Worm (Caenorhabditis elegans) whole organism, early embryonic: ENCODE measurements around the gene mvb-12.

ENCODE experiments used
- B0310.2 ChIP-seq: sonication (generic microtip); optimal IDR thresholded peaks from 2 replicates; lab custom pipeline; 2016; ENCODE audit warnings: mild to moderate bottlenecking, missing genetic modification characterization, missing compliant biosample characterization
- F13C5.2 ChIP-seq: sonication (generic microtip); optimal IDR thresholded peaks from 2 replicates; lab custom pipeline; 2017; ENCODE audit warnings: mild to moderate bottlenecking, missing genetic modification characterization, inconsistent platforms, missing compliant biosample characterization
- aly-1 ChIP-seq: sonication (generic microtip); optimal IDR thresholded peaks from 2 replicates; lab custom pipeline; 2016; ENCODE audit warnings: missing genetic modification characterization, missing compliant biosample characterization
- ama-1 ChIP-seq: fragments of 150-350 bp; optimal IDR thresholded peaks from 2 replicates; lab custom pipeline; 2014
- ceh-13 ChIP-seq: fragments of 200-800 bp; sonication (Bioruptor generic); optimal IDR thresholded peaks from 2 replicates; lab custom pipeline; 2018; ENCODE audit warnings: mild to moderate bottlenecking, missing genetic modification characterization, missing compliant biosample characterization
- ceh-36 ChIP-seq: sonication (generic microtip); optimal IDR thresholded peaks from 2 replicates; lab custom pipeline; 2016; ENCODE audit warnings: missing genetic modification characterization, inconsistent platforms, missing compliant biosample characterization
- ets-7 ChIP-seq: sonication (generic microtip); optimal IDR thresholded peaks from 2 replicates; lab custom pipeline; 2016; ENCODE audit warnings: missing genotype, missing genetic modification characterization, missing compliant biosample characterization
- flt-1 ChIP-seq: fragments of 200-800 bp; sonication (Bioruptor generic); IDR thresholded peaks from 2 replicates; pipeline ENCODE4 v1.3.6; 2022; ENCODE audit warnings: missing genetic modification characterization, missing compliant biosample characterization
- hmbx-1 ChIP-seq: sonication (generic microtip); optimal IDR thresholded peaks from 2 replicates; lab custom pipeline; 2016; ENCODE audit warnings: mild to moderate bottlenecking, missing genetic modification characterization, missing compliant biosample characterization
- hmg-4 ChIP-seq: fragments of 200-800 bp; sonication (Bioruptor generic); optimal IDR thresholded peaks from 2 replicates; lab custom pipeline; 2018; ENCODE audit warnings: mild to moderate bottlenecking, missing genetic modification characterization, missing compliant biosample characterization
- hnd-1 ChIP-seq: sonication (generic microtip); optimal IDR thresholded peaks from 2 replicates; lab custom pipeline; 2016; ENCODE audit warnings: missing genetic modification characterization, missing compliant biosample characterization
- pes-1 ChIP-seq: fragments of 200-800 bp; sonication (Bioruptor generic); IDR thresholded peaks from 2 replicates; pipeline ENCODE4 v1.3.6; 2022; ENCODE audit warnings: missing genetic modification reagents, missing genetic modification characterization, missing compliant biosample characterization
- scrt-1 ChIP-seq: fragments of 200-800 bp; sonication (Bioruptor generic); IDR thresholded peaks from 2 replicates; pipeline ENCODE4 v1.3.6; 2022; ENCODE audit warnings: missing genetic modification characterization, missing compliant biosample characterization
- sea-1 ChIP-seq: fragments of 200-800 bp; sonication (Bioruptor generic); conservative IDR thresholded peaks from 2 replicates; pipeline ENCODE4 v1.3.6; 2022; ENCODE audit warnings: missing genetic modification characterization, missing compliant biosample characterization
- tbx-11 ChIP-seq: fragments of 200-800 bp; sonication (Bioruptor generic); IDR thresholded peaks from 2 replicates; pipeline ENCODE4 v1.3.6; 2022; ENCODE audit warnings: missing genetic modification characterization, missing compliant biosample characterization
- tbx-37 ChIP-seq: fragments of 200-800 bp; sonication (Bioruptor generic); conservative IDR thresholded peaks from 2 replicates; pipeline ENCODE4 v1.3.6; 2022; ENCODE audit warnings: missing genetic modification reagents, missing genetic modification characterization, missing compliant biosample characterization
- tra-4 ChIP-seq: sonication (generic microtip); optimal IDR thresholded peaks from 2 replicates; lab custom pipeline; 2017; ENCODE audit warnings: missing genetic modification characterization, missing compliant biosample characterization

The mvb-12 gene

ce11 chrIV:7830151-7830550 lies at the start of gene mvb-12:
mvb-12 (plus strand) TSS chrIV:7830525.
- no peak for TF ChIP-seq aly-1 (tag; lab: Kevin White, UChicago)
- TF ChIP-seq B0310.2 (tag; lab: Kevin White, UChicago), result no peak
- TF ChIP-seq pes-1, result no peak
- no peak for TF ChIP-seq scrt-1
- no peak for TF ChIP-seq tra-4 (tag; lab: Kevin White, UChicago)
- no peak for TF ChIP-seq tbx-37 (GFP tag; lab: Robert Waterston, UW)
- TF ChIP-seq ceh-36 (tag; lab: Kevin White, UChicago), result no peak
- TF ChIP-seq sea-1, result no peak

ce11 chrIV:7782292-7782691 lies 48.0 kb upstream of the mvb-12 start, which contains the start of gene sec-10:
sec-10 (minus strand) TSS chrIV:7782499.
- TF ChIP-seq B0310.2 (tag; lab: Kevin White, UChicago) (no peak), F13C5.2 (no peak), sea-1 (no peak), ceh-36 (tag; lab: Kevin White, UChicago) (no peak), tbx-11 (GFP tag; lab: Robert Waterston, UW) (no peak), hmbx-1 (no peak), flt-1 (GFP tag; lab: Robert Waterston, UW) (no peak), tra-4 (tag; lab: Kevin White, UChicago) (no peak), tbx-37 (GFP tag; lab: Robert Waterston, UW) (no peak), ets-7 (no peak), scrt-1 (no peak), aly-1 (tag; lab: Kevin White, UChicago) (no peak), hmg-4 (GFP tag; lab: Kevin White, UChicago) (no peak), pes-1 (no peak), ama-1 (lab: Kevin White, UChicago) (no peak), ceh-13 (GFP tag; lab: Kevin White, UChicago) (no peak)

- TF ChIP-seq sea-1, result no peak
- TF ChIP-seq tra-4 (tag; lab: Kevin White, UChicago), result no peak
- no peak for TF ChIP-seq hnd-1 (tag; lab: Kevin White, UChicago)
- no peak for TF ChIP-seq scrt-1
- no peak for TF ChIP-seq pes-1
- no peak for TF ChIP-seq tbx-37 (GFP tag; lab: Robert Waterston, UW)
- TF ChIP-seq ama-1 (lab: Kevin White, UChicago), result no peak
- TF ChIP-seq tbx-11 (GFP tag; lab: Robert Waterston, UW), result no peak
- TF ChIP-seq hmbx-1, result no peak
- no peak for TF ChIP-seq B0310.2 (tag; lab: Kevin White, UChicago)
- no peak for TF ChIP-seq ceh-13 (GFP tag; lab: Kevin White, UChicago)
Measured at ce11 chrIV:7783801-7784411, 46.4 kb upstream of the mvb-12 start, which contains the start of gene tag-321. tag-321 (minus strand) TSS chrIV:7783851.

ce11 chrIV:7785506-7786065 lies 44.7 kb upstream of the mvb-12 start, which contains the start of gene tag-322:
tag-322 (minus strand) TSS chrIV:7785556.
- TF ChIP-seq hmbx-1 (no peak), B0310.2 (tag; lab: Kevin White, UChicago) (no peak)

ce11 chrIV:7789521-7789949 lies 40.8 kb upstream of the mvb-12 start, which contains the start of gene imp-3:
imp-3 (minus strand) TSS chrIV:7789613.
- TF ChIP-seq tbx-37 (GFP tag; lab: Robert Waterston, UW) (no peak), sea-1 (0 out of 2 replicates have a peak, but pooled peaks have one; percentile 21), ama-1 (lab: Kevin White, UChicago) (peak; percentile 67), scrt-1 (no peak), B0310.2 (tag; lab: Kevin White, UChicago) (no peak)

- TF ChIP-seq scrt-1 (no peak), hmg-4 (GFP tag; lab: Kevin White, UChicago) (no peak), B0310.2 (tag; lab: Kevin White, UChicago) (no peak), tra-4 (tag; lab: Kevin White, UChicago) (no peak), ama-1 (lab: Kevin White, UChicago) (peak; percentile 67), tbx-37 (GFP tag; lab: Robert Waterston, UW) (no peak), ets-7 (no peak)
Measured at ce11 chrIV:7790151-7790691, 40.1 kb upstream of the mvb-12 start.

ce11 chrIV:7790801-7791588 lies 39.3 kb upstream of the mvb-12 start, which contains the start of gene rsp-6:
rsp-6 (minus strand) TSS chrIV:7791229.
- TF ChIP-seq pes-1 (no peak), sea-1 (no peak), ceh-13 (GFP tag; lab: Kevin White, UChicago) (no peak), F13C5.2 (peak; percentile 84), flt-1 (GFP tag; lab: Robert Waterston, UW) (no peak), B0310.2 (tag; lab: Kevin White, UChicago) (no peak), ama-1 (lab: Kevin White, UChicago) (peak; percentile 41), ceh-36 (tag; lab: Kevin White, UChicago) (no peak), hmbx-1 (no peak), aly-1 (tag; lab: Kevin White, UChicago) (no peak), tbx-11 (GFP tag; lab: Robert Waterston, UW) (no peak), scrt-1 (no peak), tra-4 (tag; lab: Kevin White, UChicago) (no peak), hnd-1 (tag; lab: Kevin White, UChicago) (no peak), tbx-37 (GFP tag; lab: Robert Waterston, UW) (no peak)
